Fruit fly (Drosophila melanogaster) Kc167 (cell line): ENCODE measurements around the gene Ilp5.

ENCODE experiments used
- h ChIP-seq: fragments of >200 bp; optimal IDR thresholded peaks from 3 replicates; lab custom pipeline; 2018; ENCODE audit warnings: missing external identifiers
- insv ChIP-seq: fragments of >200 bp; optimal IDR thresholded peaks from 3 replicates; lab custom pipeline; 2018; ENCODE audit warnings: missing external identifiers
- psq ChIP-seq: fragments of >200 bp; optimal IDR thresholded peaks from 2 replicates; lab custom pipeline; 2017; ENCODE audit warnings: missing external identifiers

DNA sequence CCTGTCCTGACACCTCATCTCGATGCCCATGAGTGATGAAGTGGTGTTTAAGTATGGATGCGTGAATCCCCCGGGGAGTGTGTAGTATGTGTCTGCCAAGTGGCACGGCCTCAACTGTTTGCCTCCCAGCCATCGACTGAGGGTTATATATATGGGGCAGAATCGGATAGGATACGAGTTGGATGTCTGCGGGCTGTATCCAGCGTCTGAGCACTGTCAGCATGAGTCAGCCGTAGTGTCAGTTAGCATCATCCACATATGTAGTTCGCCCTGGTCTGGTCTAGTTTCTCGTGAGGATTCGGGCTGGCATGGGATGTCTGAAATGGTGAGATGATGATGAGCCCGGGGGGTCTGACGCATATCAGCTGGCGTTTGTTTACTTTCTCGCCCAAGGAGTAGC lies 21.7 kb downstream of the Ilp5 start, which contains the start of gene Ilp3:
- TF ChIP-seq h (lab: Kevin White, UChicago) (no peak), insv (lab: Kevin White, UChicago) (no peak), psq (no peak)
